Fruit fly (Drosophila melanogaster): ENCODE measurements around the gene Trmt61.
A peak's percentile ranks its signal among the peaks of the same experiment; 100 is the strongest.

Gene Trmt61

dm6 chr3R:26042131-26042885 lies 17.0 kb upstream of the Trmt61 start (continued):
- TF ChIP-seq sens (GFP tag): peak; percentile 100

- no peak for TF ChIP-seq zen2 (GFP tag; IDR thresholded peaks at IDR 0.05; ENCODE audit: partially characterized antibody)
- no peak for TF ChIP-seq CG7839 (tag; optimal IDR thresholded peaks at IDR 0.05)
- TF ChIP-seq Max (GFP tag; optimal IDR thresholded peaks at IDR 0.05): peak; percentile 49
- TF ChIP-seq run (tag; optimal IDR thresholded peaks at IDR 0.05): no peak
- no peak for TF ChIP-seq crc (GFP tag; optimal IDR thresholded peaks at IDR 0.05)
- TF ChIP-seq CG31441 (GFP tag; IDR thresholded peaks at IDR 0.05): no peak
- TF ChIP-seq croc (GFP tag; conservative IDR thresholded peaks at IDR 0.05): no peak; the same call in 2 of the 3 replicates
- no peak for TF ChIP-seq Drgx (GFP tag; IDR thresholded peaks at IDR 0.05)
- TF ChIP-seq inv (GFP tag; IDR thresholded peaks at IDR 0.05; ENCODE audit: partially characterized antibody): no peak
- TF ChIP-seq vvl (GFP tag; IDR thresholded peaks at IDR 0.05): peak; percentile 13; the same call in 1 of the 2 replicates
- TF ChIP-seq dati (GFP tag; IDR thresholded peaks at IDR 0.05): no peak
- no peak for TF ChIP-seq CG1024 (GFP tag; IDR thresholded peaks at IDR 0.05)
- peak; percentile 29 for TF ChIP-seq CG12942 (GFP tag; optimal IDR thresholded peaks at IDR 0.05)
- peak; percentile 67 for TF ChIP-seq grau (tag; optimal IDR thresholded peaks at IDR 0.05)
- TF ChIP-seq CG8281 (tag; optimal IDR thresholded peaks at IDR 0.05): no peak
- TF ChIP-seq CG4730 (GFP tag; IDR thresholded peaks at IDR 0.05): no peak
- peak; percentile 77 for TF ChIP-seq nmo (GFP tag; optimal IDR thresholded peaks at IDR 0.05)
- TF ChIP-seq chif (GFP tag; optimal IDR thresholded peaks at IDR 0.05): peak; percentile 9
- TF ChIP-seq chm (GFP tag; IDR thresholded peaks at IDR 0.05): no peak
- no peak for TF ChIP-seq nom (GFP tag; optimal IDR thresholded peaks at IDR 0.05)
- TF ChIP-seq CG14860 (GFP tag; IDR thresholded peaks at IDR 0.05; ENCODE audit: partially characterized antibody): no peak
- peak; percentile 89 for TF ChIP-seq Ets65A (GFP tag)
- TF ChIP-seq chinmo (GFP tag; IDR thresholded peaks at IDR 0.05; ENCODE audit: partially characterized antibody): peak; percentile 66; the same call in 1 of the 4 replicates
- TF ChIP-seq tio (GFP tag; optimal IDR thresholded peaks at IDR 0.05): no peak
- TF ChIP-seq CG9797 (GFP tag; optimal IDR thresholded peaks at IDR 0.05): peak; percentile 4
- TF ChIP-seq CG4820 (GFP tag; optimal IDR thresholded peaks at IDR 0.05): peak; percentile 14
- peak; percentile 20 for TF ChIP-seq CG33557 (GFP tag; optimal IDR thresholded peaks at IDR 0.05)
- TF ChIP-seq Bteb2 (GFP tag; optimal IDR thresholded peaks at IDR 0.05): no peak
- TF ChIP-seq ase (GFP tag; IDR thresholded peaks at IDR 0.05): no peak
- TF ChIP-seq unpg (GFP tag; optimal IDR thresholded peaks at IDR 0.05): no peak
- peak; percentile 40 for TF ChIP-seq Dek (tag; optimal IDR thresholded peaks at IDR 0.05)
- TF ChIP-seq emc (GFP tag; optimal IDR thresholded peaks at IDR 0.05): no peak
- no peak for TF ChIP-seq Bdp1 (GFP tag; optimal IDR thresholded peaks at IDR 0.05)
- no peak for TF ChIP-seq CG17568 (GFP tag; optimal IDR thresholded peaks at IDR 0.05)
- TF ChIP-seq jumu (GFP tag; optimal IDR thresholded peaks at IDR 0.05): peak; percentile 46
- TF ChIP-seq CG9437 (GFP tag; optimal IDR thresholded peaks at IDR 0.05): peak; percentile 55
- peak; percentile 68 for TF ChIP-seq sug (tag; optimal IDR thresholded peaks at IDR 0.05)
- TF ChIP-seq Rfx (GFP tag; IDR thresholded peaks at IDR 0.05): peak; percentile 31; the same call in 1 of the 2 replicates
- TF ChIP-seq Six4 (GFP tag; optimal IDR thresholded peaks at IDR 0.05): no peak
- no peak for TF ChIP-seq CG12299 (tag; optimal IDR thresholded peaks at IDR 0.05)
- peak; percentile 16; the same call in 1 of the 3 replicates for TF ChIP-seq CG11456 (GFP tag; IDR thresholded peaks at IDR 0.05)
- TF ChIP-seq Mes4 (GFP tag; optimal IDR thresholded peaks at IDR 0.05): no peak
- no peak for TF ChIP-seq HmgD (GFP tag; optimal IDR thresholded peaks at IDR 0.05)
- peak; percentile 73 for TF ChIP-seq Ptx1 (GFP tag; IDR thresholded peaks at IDR 0.05)
- TF ChIP-seq CG4328 (GFP tag; optimal IDR thresholded peaks at IDR 0.05): no peak
- peak; percentile 86 for TF ChIP-seq ssp (GFP tag; IDR thresholded peaks at IDR 0.05)
Observed at dm6 chr3R:26052150-26052908, 7.0 kb upstream of the Trmt61 start, which contains the start of the genes Exo84 and Vps2. TSS of gene Exo84 (minus strand) at chr3R:26052257. TSS of gene Vps2 (plus strand) at chr3R:26052821.
